Worm (Caenorhabditis elegans) whole organism, mixed stage, embryonic: ENCODE measurements around the gene dmsr-11.

Source experiments
- M03D4.4 ChIP-seq: sonication (generic microtip); optimal IDR thresholded peaks from 2 replicates; lab custom pipeline; 2017; ENCODE audit warnings: mild to moderate bottlenecking, missing genetic modification characterization, missing compliant biosample characterization
- bed-3 ChIP-seq: fragments of 200-800 bp; sonication (Bioruptor generic); optimal IDR thresholded peaks from 3 replicates; lab custom pipeline; 2018; ENCODE audit warnings: mild to moderate bottlenecking, missing genetic modification characterization, moderate library complexity, missing compliant biosample characterization
- ceh-39 ChIP-seq: fragments of 150-350 bp; optimal IDR thresholded peaks from 2 replicates; lab custom pipeline; 2014; ENCODE audit warnings: missing biosample characterization, missing genetic modification characterization
- ceh-43 ChIP-seq: fragments of 200-800 bp; sonication (Bioruptor generic); optimal IDR thresholded peaks from 2 replicates; lab custom pipeline; 2018; ENCODE audit warnings: mild to moderate bottlenecking, missing genetic modification characterization, moderate library complexity, missing compliant biosample characterization
- ceh-83 ChIP-seq: fragments of 200-800 bp; sonication (Bioruptor generic); optimal IDR thresholded peaks from 2 replicates; lab custom pipeline; 2018; ENCODE audit warnings: mild to moderate bottlenecking, missing genetic modification characterization, missing compliant biosample characterization
- ces-1 ChIP-seq: fragments of 150-350 bp; optimal IDR thresholded peaks from 2 replicates; lab custom pipeline; 2014; ENCODE audit warnings: missing biosample characterization, missing genetic modification reagents, missing genetic modification characterization
- cnd-1 ChIP-seq: fragments of 200-800 bp; sonication (Bioruptor generic); optimal IDR thresholded peaks from 2 replicates; lab custom pipeline; 2018; ENCODE audit warnings: mild to moderate bottlenecking, missing genetic modification characterization, missing compliant biosample characterization
- elt-1 ChIP-seq: sonication (generic microtip); optimal IDR thresholded peaks from 2 replicates; lab custom pipeline; 2017; ENCODE audit warnings: missing genetic modification characterization, mild to moderate bottlenecking, missing compliant biosample characterization, antibody characterized with exemption, moderate library complexity, borderline replicate concordance; ENCODE audit not compliant: insufficient read depth
- elt-3 ChIP-seq: fragments of 150-350 bp; optimal IDR thresholded peaks from 2 replicates; lab custom pipeline; 2014; ENCODE audit warnings: missing biosample characterization, missing genetic modification characterization
- flh-1 ChIP-seq: fragments of 200-800 bp; sonication (Bioruptor generic); optimal IDR thresholded peaks from 2 replicates; lab custom pipeline; 2018; ENCODE audit warnings: mild to moderate bottlenecking, missing genetic modification characterization, moderate library complexity, missing compliant biosample characterization
- ham-2 ChIP-seq: fragments of 200-800 bp; sonication (Bioruptor generic); optimal IDR thresholded peaks from 2 replicates; lab custom pipeline; 2018; ENCODE audit warnings: mild to moderate bottlenecking, missing genetic modification characterization, missing compliant biosample characterization
- hlh-1 ChIP-seq: fragments of 150-350 bp; optimal IDR thresholded peaks from 2 replicates; lab custom pipeline; 2014; ENCODE audit warnings: missing biosample characterization, missing genetic modification reagents, missing genetic modification characterization
- lin-13 ChIP-seq: fragments of 150-350 bp; optimal IDR thresholded peaks from 2 replicates; lab custom pipeline; 2014; ENCODE audit warnings: missing biosample characterization, missing genetic modification characterization
- lin-32 ChIP-seq: fragments of 200-800 bp; sonication (Bioruptor generic); optimal IDR thresholded peaks from 2 replicates; lab custom pipeline; 2018; ENCODE audit warnings: mild to moderate bottlenecking, missing genetic modification characterization, missing compliant biosample characterization
- lsy-2 ChIP-seq: fragments of 150-350 bp; optimal IDR thresholded peaks from 2 replicates; lab custom pipeline; 2014; ENCODE audit warnings: missing biosample characterization, missing genetic modification characterization
- mep-1 ChIP-seq: fragments of 150-350 bp; optimal IDR thresholded peaks from 2 replicates; lab custom pipeline; 2017; ENCODE audit warnings: missing biosample characterization, missing genetic modification reagents, missing genetic modification characterization, inconsistent platforms
- mls-2 ChIP-seq: sonication (generic microtip); optimal IDR thresholded peaks from 2 replicates; lab custom pipeline; 2016; ENCODE audit warnings: mild to moderate bottlenecking, missing genetic modification characterization, moderate library complexity, missing compliant biosample characterization
- nhr-2 ChIP-seq: fragments of 150-350 bp; optimal IDR thresholded peaks from 2 replicates; lab custom pipeline; 2014; ENCODE audit warnings: missing biosample characterization, missing genetic modification characterization
- nhr-237 ChIP-seq: fragments of 150-350 bp; optimal IDR thresholded peaks from 2 replicates; lab custom pipeline; 2014; ENCODE audit warnings: missing biosample characterization, missing genetic modification characterization
- nhr-28 ChIP-seq: fragments of 150-350 bp; optimal IDR thresholded peaks from 2 replicates; lab custom pipeline; 2014; ENCODE audit warnings: missing biosample characterization, missing genetic modification characterization
- nhr-76 ChIP-seq: sonication (generic microtip); optimal IDR thresholded peaks from 2 replicates; lab custom pipeline; 2017; ENCODE audit warnings: missing biosample characterization, missing genetic modification characterization
- pha-4 ChIP-seq: fragments of 150-350 bp; optimal IDR thresholded peaks from 2 replicates; lab custom pipeline; 2018; ENCODE audit warnings: missing biosample characterization, missing genetic modification reagents, missing genetic modification characterization
- sem-2 ChIP-seq: fragments of 200-800 bp; sonication (Bioruptor generic); optimal IDR thresholded peaks from 2 replicates; lab custom pipeline; 2018; ENCODE audit warnings: mild to moderate bottlenecking, missing genetic modification characterization, missing compliant biosample characterization
- sptf-1 ChIP-seq: sonication (generic microtip); optimal IDR thresholded peaks from 2 replicates; lab custom pipeline; 2017; ENCODE audit warnings: mild to moderate bottlenecking, missing genetic modification characterization, moderate library complexity, missing compliant biosample characterization
- tbx-8 ChIP-seq: fragments of 200-800 bp; sonication (Bioruptor generic); optimal IDR thresholded peaks from 2 replicates; lab custom pipeline; 2018; ENCODE audit warnings: mild to moderate bottlenecking, missing genetic modification characterization, moderate library complexity, missing compliant biosample characterization
- unc-120 ChIP-seq: sonication (generic microtip); optimal IDR thresholded peaks from 2 replicates; lab custom pipeline; 2017; ENCODE audit warnings: missing genetic modification characterization, missing compliant biosample characterization; ENCODE audit not compliant: poor library complexity, severe bottlenecking
- unc-39 ChIP-seq: fragments of 150-350 bp; optimal IDR thresholded peaks from 2 replicates; lab custom pipeline; 2014; ENCODE audit warnings: missing biosample characterization, missing genetic modification characterization
- unc-62 ChIP-seq: fragments of 150-350 bp; optimal IDR thresholded peaks from 2 replicates; lab custom pipeline; 2014; ENCODE audit warnings: missing biosample characterization, missing genetic modification reagents, missing genetic modification characterization
- ztf-11 ChIP-seq: fragments of 150-350 bp; optimal IDR thresholded peaks from 2 replicates; lab custom pipeline; 2014; ENCODE audit warnings: missing biosample characterization, missing genetic modification characterization

Gene dmsr-11

DNA sequence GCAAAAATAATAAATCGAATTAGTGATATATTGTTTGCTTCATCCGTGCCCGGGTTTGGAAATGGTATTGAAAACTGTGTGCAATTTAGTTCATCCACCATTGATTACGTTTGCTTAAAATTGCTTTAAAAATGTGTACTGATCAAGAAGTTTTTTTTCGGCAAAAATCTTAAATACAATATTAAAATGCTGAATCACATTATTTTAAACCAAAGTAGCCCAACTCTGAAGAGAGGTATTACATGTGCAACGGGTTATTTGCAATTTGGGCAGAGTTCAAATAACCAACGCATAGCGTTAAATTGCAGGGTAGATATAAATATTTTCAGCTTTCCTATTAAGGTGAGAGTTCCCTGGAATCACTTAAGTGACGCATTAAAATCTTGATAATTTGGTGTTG lies 13.3 kb upstream of the dmsr-11 start, which contains the start of gene dmsr-14:
Gene dmsr-14, minus strand, starts transcription at position 101 of the 400 bp plus-strand sequence.
- TF ChIP-seq lin-13 (tag; lab: Kevin White, UChicago), result no peak
- no peak for TF ChIP-seq nhr-237
- no peak for TF ChIP-seq pha-4 (tag; lab: Kevin White, UChicago)
- TF ChIP-seq unc-62 (GFP tag; lab: Kevin White, UChicago), result no peak
- no peak for TF ChIP-seq sem-2 (GFP tag; lab: Kevin White, UChicago)
- no peak for TF ChIP-seq ceh-39
- TF ChIP-seq tbx-8 (GFP tag; lab: Kevin White, UChicago), result no peak
- TF ChIP-seq mep-1 (tag; lab: Kevin White, UChicago), result no peak
- TF ChIP-seq hlh-1 (tag; lab: Kevin White, UChicago), result no peak
- no peak for TF ChIP-seq ham-2 (GFP tag; lab: Kevin White, UChicago)
- TF ChIP-seq elt-1 (tag; lab: Kevin White, UChicago), result no peak
- TF ChIP-seq nhr-2 (tag; lab: Kevin White, UChicago), result no peak
- no peak for TF ChIP-seq ztf-11
- TF ChIP-seq cnd-1 (tag; lab: Kevin White, UChicago), result no peak
- no peak for TF ChIP-seq ces-1 (GFP tag; lab: Kevin White, UChicago)
- TF ChIP-seq M03D4.4 (tag; lab: Kevin White, UChicago), result no peak

DNA sequence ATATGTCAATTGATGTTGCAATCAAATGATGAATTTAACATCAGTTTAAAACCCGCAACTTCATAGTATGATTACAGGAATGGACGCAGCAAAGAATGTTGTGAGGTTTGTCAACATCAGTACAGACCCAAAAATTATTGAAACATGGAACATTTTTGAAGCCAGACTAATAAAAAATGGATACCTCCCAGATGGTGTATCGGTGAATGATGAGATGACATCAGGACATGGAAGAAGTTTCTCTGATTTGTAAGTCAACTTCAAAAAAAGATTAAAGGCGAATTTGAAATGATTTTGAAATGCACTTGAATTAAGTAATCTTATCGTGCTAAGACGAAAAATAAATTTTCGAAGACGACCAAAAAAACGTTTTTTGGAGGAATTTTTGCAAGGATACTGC lies 10.0 kb upstream of the dmsr-11 start:
- TF ChIP-seq elt-3 (tag; lab: Kevin White, UChicago) (no peak), ztf-11 (no peak), elt-1 (tag; lab: Kevin White, UChicago) (no peak), nhr-2 (tag; lab: Kevin White, UChicago) (no peak), mls-2 (tag; lab: Kevin White, UChicago) (no peak), cnd-1 (tag; lab: Kevin White, UChicago) (no peak), nhr-237 (no peak), M03D4.4 (tag; lab: Kevin White, UChicago) (no peak), sem-2 (GFP tag; lab: Kevin White, UChicago) (no peak), lin-13 (tag; lab: Kevin White, UChicago) (no peak), hlh-1 (tag; lab: Kevin White, UChicago) (no peak), nhr-76 (tag; lab: Kevin White, UChicago) (no peak), nhr-28 (tag; lab: Kevin White, UChicago) (no peak), unc-39 (tag; lab: Kevin White, UChicago) (no peak), pha-4 (tag; lab: Kevin White, UChicago) (no peak), ceh-83 (GFP tag; lab: Kevin White, UChicago) (no peak), ceh-43 (no peak), bed-3 (GFP tag; lab: Kevin White, UChicago) (no peak), unc-120 (no peak)

DNA sequence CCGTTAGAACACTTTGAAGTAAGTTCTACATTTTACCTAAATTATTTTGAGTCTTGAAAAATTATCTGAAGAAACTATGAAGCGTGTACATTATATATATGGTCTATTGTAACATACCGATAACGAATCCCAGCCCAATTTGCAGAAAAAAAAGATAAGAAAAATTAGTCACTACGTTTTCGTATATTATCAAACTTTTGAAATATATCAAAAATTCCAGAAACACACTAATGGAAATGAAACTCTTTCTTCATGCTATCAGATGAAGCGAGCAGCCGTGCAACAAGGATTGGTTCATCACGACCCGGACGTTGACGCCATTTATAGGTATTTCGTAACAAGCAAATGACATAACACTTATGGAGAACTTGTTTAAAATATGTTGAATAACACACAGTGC lies 8.0 kb upstream of the dmsr-11 start:
- TF ChIP-seq ceh-83 (GFP tag; lab: Kevin White, UChicago) (no peak), lsy-2 (tag; lab: Kevin White, UChicago) (no peak), lin-32 (no peak), ceh-43 (no peak), ceh-39 (no peak), unc-62 (GFP tag; lab: Kevin White, UChicago) (no peak), M03D4.4 (tag; lab: Kevin White, UChicago) (no peak), nhr-76 (tag; lab: Kevin White, UChicago) (no peak), elt-1 (tag; lab: Kevin White, UChicago) (no peak), lin-13 (tag; lab: Kevin White, UChicago) (no peak), ces-1 (GFP tag; lab: Kevin White, UChicago) (no peak), pha-4 (tag; lab: Kevin White, UChicago) (no peak), nhr-237 (no peak)
- TF ChIP-seq, all 35 proteins: peak for 0

DNA sequence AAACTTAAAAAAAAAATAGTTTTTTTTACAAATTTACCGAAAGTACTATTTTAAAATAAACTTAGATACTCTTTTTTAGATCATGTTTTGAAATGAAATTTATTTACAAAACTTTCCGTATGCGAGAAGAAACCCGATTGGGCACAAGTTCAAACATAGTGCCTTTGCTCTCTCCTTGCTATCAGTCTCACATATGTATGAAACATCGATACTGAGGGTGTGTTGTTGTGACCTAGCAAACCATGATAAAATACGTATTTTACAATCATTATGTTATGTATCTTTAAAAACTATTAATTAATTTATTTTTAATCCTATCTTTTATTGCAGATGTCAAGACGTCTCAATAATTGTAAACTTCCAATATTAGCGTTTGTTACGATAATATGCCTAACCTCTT lies 6.2 kb upstream of the dmsr-11 start:
- TF ChIP-seq ceh-39 (no peak), lin-32 (no peak), mep-1 (tag; lab: Kevin White, UChicago) (no peak)
- TF ChIP-seq, all 35 proteins: peak for 0

DNA sequence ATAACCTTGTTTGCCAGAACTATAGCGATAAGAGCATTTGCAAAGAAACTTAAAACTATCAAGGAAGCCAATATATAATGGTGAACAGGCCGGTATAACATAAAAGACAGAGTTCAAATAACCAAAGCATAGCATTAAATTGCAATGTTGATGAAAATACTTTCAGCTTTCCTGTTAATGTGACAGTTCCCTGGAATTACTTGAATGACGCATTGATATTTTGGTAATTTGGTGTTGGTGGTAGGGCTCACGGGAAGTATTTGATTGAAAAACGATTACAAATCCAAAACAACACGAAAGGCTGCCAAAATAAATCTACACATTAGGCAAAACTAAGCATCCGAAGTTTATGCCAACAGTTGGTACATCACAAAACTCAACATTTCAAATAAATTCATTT lies 5.1 kb upstream of the dmsr-11 start, which contains the start of gene dmsr-16:
Gene dmsr-16, minus strand, starts transcription at position 101 of the 400 bp plus-strand sequence.
- TF ChIP-seq nhr-28 (tag; lab: Kevin White, UChicago), result no peak
- no peak for TF ChIP-seq sptf-1 (tag; lab: Kevin White, UChicago)
- no peak for TF ChIP-seq flh-1 (GFP tag; lab: Kevin White, UChicago)
- no peak for TF ChIP-seq mep-1 (tag; lab: Kevin White, UChicago)
- no peak for TF ChIP-seq pha-4 (tag; lab: Kevin White, UChicago)
- no peak for TF ChIP-seq unc-62 (GFP tag; lab: Kevin White, UChicago)
- no peak for TF ChIP-seq unc-120
- TF ChIP-seq lsy-2 (tag; lab: Kevin White, UChicago), result no peak
- no peak for TF ChIP-seq cnd-1 (tag; lab: Kevin White, UChicago)
